Worm (Caenorhabditis elegans): ENCODE data around the gene nspe-5.
A peak's percentile ranks its signal among the peaks of the same experiment; 100 is the strongest.

Gene nspe-5

ce11 chrII:12651208-12651607, 22.5 kb downstream of the nspe-5 start:
- peak; percentile 28; the same call in 1 of the 2 replicates for TF ChIP-seq F33H1.4 (GFP tag; IDR thresholded peaks at IDR 0.05)

- no peak for TF ChIP-seq F49E8.2 (tag; optimal IDR thresholded peaks at IDR 0.05; ENCODE audit: insufficient read depth)
- TF ChIP-seq madf-8 (GFP tag; conservative IDR thresholded peaks at IDR 0.05), result no peak
- no peak for TF ChIP-seq nhr-90 (tag; optimal IDR thresholded peaks at IDR 0.05)
- no peak for TF ChIP-seq lin-54 (GFP tag; optimal IDR thresholded peaks at IDR 0.05)
- TF ChIP-seq nhr-179 (tag; optimal IDR thresholded peaks at IDR 0.05), result no peak
- no peak for TF ChIP-seq F37B4.10 (GFP tag; IDR thresholded peaks at IDR 0.05)
- no peak for TF ChIP-seq xnd-1 (tag; optimal IDR thresholded peaks at IDR 0.05)
- TF ChIP-seq B0261.1 (tag; optimal IDR thresholded peaks at IDR 0.05), result no peak
- no peak for TF ChIP-seq egl-18 (GFP tag; IDR thresholded peaks at IDR 0.05)
- TF ChIP-seq let-607 (tag; optimal IDR thresholded peaks at IDR 0.05), result no peak
- no peak for TF ChIP-seq efl-1 (GFP tag; optimal IDR thresholded peaks at IDR 0.05)
- no peak for TF ChIP-seq dpff-1 (tag; optimal IDR thresholded peaks at IDR 0.05)
Measured at ce11 chrII:12654447-12654846, 25.8 kb downstream of the nspe-5 start, which contains the start of gene rgs-4. TSS of gene rgs-4 (plus strand) at chrII:12654747.

ce11 chrII:12655816-12656215, 27.1 kb downstream of the nspe-5 start:
- no peak for TF ChIP-seq madf-8 (GFP tag; conservative IDR thresholded peaks at IDR 0.05)
- no peak for TF ChIP-seq F57C9.4 (tag; optimal IDR thresholded peaks at IDR 0.05)
- TF ChIP-seq mxl-1 (tag; optimal IDR thresholded peaks at IDR 0.05), result no peak
- TF ChIP-seq hrde-1 (tag; optimal IDR thresholded peaks at IDR 0.05; ENCODE audit: borderline replicate concordance), result no peak
- TF ChIP-seq Y53G8AR.9 (GFP tag; conservative IDR thresholded peaks at IDR 0.05), result no peak
- no peak for TF ChIP-seq let-607 (tag; optimal IDR thresholded peaks at IDR 0.05)
- TF ChIP-seq lin-26 (GFP tag; IDR thresholded peaks at IDR 0.05), result no peak
- no peak for TF ChIP-seq Y79H2A.3 (GFP tag; conservative IDR thresholded peaks at IDR 0.05)

DNA sequence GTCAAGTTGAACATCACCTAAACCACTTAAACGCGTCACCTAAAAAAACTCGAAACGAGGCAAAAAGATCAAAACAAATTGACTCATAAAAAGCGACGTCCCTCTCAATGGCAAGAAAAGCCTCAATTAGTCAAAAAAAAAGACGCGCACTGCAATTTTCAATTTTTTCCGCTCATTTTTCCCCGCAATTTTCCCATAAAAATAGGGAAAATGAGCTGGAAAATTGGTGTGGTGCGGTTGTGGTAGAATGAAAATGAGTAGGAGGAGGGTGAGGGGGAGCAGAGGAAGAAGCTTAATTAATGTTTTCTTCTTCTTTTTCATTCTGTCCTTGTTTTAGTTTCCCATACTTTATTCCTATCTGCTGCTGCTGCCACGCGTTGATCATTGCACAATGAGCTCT, 29.0 kb downstream of the nspe-5 start:
- TF ChIP-seq hrde-1 (tag; optimal IDR thresholded peaks at IDR 0.05; ENCODE audit: borderline replicate concordance) (no peak), hmg-1.2 (GFP tag; IDR thresholded peaks at IDR 0.05) (no peak), F57C9.4 (tag; optimal IDR thresholded peaks at IDR 0.05) (no peak), F37B4.10 (GFP tag; IDR thresholded peaks at IDR 0.05) (no peak), Y95B8A.8 (GFP tag; IDR thresholded peaks at IDR 0.05) (no peak)

- TF ChIP-seq T26A5.8 (tag; optimal IDR thresholded peaks at IDR 0.05) (no peak), let-526 (GFP tag; IDR thresholded peaks at IDR 0.05) (no peak), snpc-1.1 (tag; optimal IDR thresholded peaks at IDR 0.05; ENCODE audit: insufficient read depth) (no peak), hsf-1 (GFP tag; IDR thresholded peaks at IDR 0.05) (no peak), lin-26 (GFP tag; IDR thresholded peaks at IDR 0.05) (no peak), ceh-58 (GFP tag; IDR thresholded peaks at IDR 0.05) (no peak), pbrm-1 (GFP tag; IDR thresholded peaks at IDR 0.05) (no peak), mel-28 (tag; optimal IDR thresholded peaks at IDR 0.05; ENCODE audit: borderline replicate concordance) (no peak), mes-4 (tag; optimal IDR thresholded peaks at IDR 0.05) (no peak), bed-1 (GFP tag; IDR thresholded peaks at IDR 0.05) (no peak), T07F8.4 (tag; optimal IDR thresholded peaks at IDR 0.05) (no peak), nhr-27 (tag; optimal IDR thresholded peaks at IDR 0.05) (no peak), attf-6 (GFP tag; IDR thresholded peaks at IDR 0.05) (no peak), snpc-4 (GFP tag; optimal IDR thresholded peaks at IDR 0.05) (no peak), snpc-4 (tag; optimal IDR thresholded peaks at IDR 0.05) (no peak)
Measured at ce11 chrII:12658409-12658808, 29.7 kb downstream of the nspe-5 start.

All from whole organism, young adult.